Worm (Caenorhabditis elegans) whole organism, L3 larva: ENCODE measurements around the gene clec-221.

ENCODE experiments used
- ama-1 ChIP-seq: fragments of 150-350 bp; optimal IDR thresholded peaks from 2 replicates; lab custom pipeline; 2018
- lin-39 ChIP-seq: fragments of 150-350 bp; optimal IDR thresholded peaks from 2 replicates; lab custom pipeline; 2018; ENCODE audit warnings: missing biosample characterization, missing genetic modification reagents, missing genetic modification characterization
- unc-62 ChIP-seq: fragments of 150-350 bp; sonication (generic microtip); optimal IDR thresholded peaks from 4 replicates; lab custom pipeline; 2014; ENCODE audit warnings: missing biosample characterization, missing genetic modification reagents, missing genetic modification characterization
- ztf-4 ChIP-seq: fragments of 150-350 bp; optimal IDR thresholded peaks from 2 replicates; lab custom pipeline; 2014; ENCODE audit warnings: missing biosample characterization, missing genetic modification characterization

- TF ChIP-seq ama-1 (lab: Kevin White, UChicago) (peak; percentile 83), lin-39 (tag; lab: Kevin White, UChicago) (no peak), ztf-4 (peak; percentile 13), unc-62 (GFP tag; lab: Kevin White, UChicago) (no peak)
These were observed 621 bp downstream of the clec-221 start for ce11 chrV:10953471-10954155.
